Worm (Caenorhabditis elegans): Measurements from ENCODE around the gene fmo-1.

Gene fmo-1

ce11 chrIV:10697022-10697979, 35.6 kb downstream of the fmo-1 start, which contains the start of gene allo-1:
TSS of gene allo-1 (minus strand) at chrIV:10697072.
- TF ChIP-seq unc-130 (tag; optimal IDR thresholded peaks at IDR 0.05) = peak; percentile 86
- no peak for TF ChIP-seq hlh-17 (GFP tag; optimal IDR thresholded peaks at IDR 0.05; ENCODE audit: borderline replicate concordance)
- TF ChIP-seq egl-13 (tag; optimal IDR thresholded peaks at IDR 0.05) = no peak
- no peak for TF ChIP-seq F16B12.6 (tag; optimal IDR thresholded peaks at IDR 0.05)
- no peak for TF ChIP-seq unc-30 (tag; optimal IDR thresholded peaks at IDR 0.05)
- peak; percentile 75 for TF ChIP-seq snu-23 (GFP tag; optimal IDR thresholded peaks at IDR 0.05)
- TF ChIP-seq hlh-4 (tag; optimal IDR thresholded peaks at IDR 0.05) = no peak
- peak; percentile 32 for TF ChIP-seq elt-2 (tag; optimal IDR thresholded peaks at IDR 0.05)
- no peak for TF ChIP-seq vab-15 (tag; optimal IDR thresholded peaks at IDR 0.05)
- TF ChIP-seq fkh-8 (tag; optimal IDR thresholded peaks at IDR 0.05) = peak; percentile 68
- peak; percentile 7; the same call in 1 of the 2 replicates for TF ChIP-seq isw-1 (GFP tag; IDR thresholded peaks at IDR 0.05)
- peak; percentile 52 for TF ChIP-seq hpl-2 (GFP tag; optimal IDR thresholded peaks at IDR 0.05)
- no peak for TF ChIP-seq blmp-1 (tag; optimal IDR thresholded peaks at IDR 0.05)
- TF ChIP-seq rnt-1 (tag; optimal IDR thresholded peaks at IDR 0.05) = peak; percentile 80
- TF ChIP-seq aly-2 (tag; optimal IDR thresholded peaks at IDR 0.05) = no peak
- TF ChIP-seq nhr-28 (tag; optimal IDR thresholded peaks at IDR 0.05) = no peak
- peak; percentile 72 for TF ChIP-seq C16A3.4 (tag; optimal IDR thresholded peaks at IDR 0.05)
- TF ChIP-seq mdl-1 (tag; optimal IDR thresholded peaks at IDR 0.05) = peak in 1 of 2 experiments; percentile 83
- TF ChIP-seq xbp-1 (tag; optimal IDR thresholded peaks at IDR 0.05) = peak; percentile 46
- TF ChIP-seq ces-1 (GFP tag; optimal IDR thresholded peaks at IDR 0.05) = no peak
- peak; percentile 48 for TF ChIP-seq pag-3 (tag; optimal IDR thresholded peaks at IDR 0.05; ENCODE audit: borderline replicate concordance, insufficient read depth)
- TF ChIP-seq unc-98 (GFP tag; IDR thresholded peaks at IDR 0.05) = 0 out of 2 replicates have a peak, but pooled peaks have one; percentile 32
- TF ChIP-seq ceh-63 (GFP tag; optimal IDR thresholded peaks at IDR 0.05) = no peak
- peak; percentile 33 for TF ChIP-seq tbx-2 (tag; optimal IDR thresholded peaks at IDR 0.05)
- TF ChIP-seq ama-1 (optimal IDR thresholded peaks at IDR 0.05) = no peak
- TF ChIP-seq nhr-84 (tag; optimal IDR thresholded peaks at IDR 0.05) = no peak
- peak; percentile 79 to 90 for TF ChIP-seq lin-35 (GFP tag; optimal IDR thresholded peaks at IDR 0.05)
- TF ChIP-seq fos-1 (tag; optimal IDR thresholded peaks at IDR 0.05) = peak; percentile 84
- TF ChIP-seq grh-1 (GFP tag; IDR thresholded peaks at IDR 0.05) = peak; percentile 37
- TF ChIP-seq tlp-1 (tag; optimal IDR thresholded peaks at IDR 0.05) = no peak
- no peak for TF ChIP-seq nhr-237 (tag; optimal IDR thresholded peaks at IDR 0.05)
- peak in 2 of 6 experiments; percentile 46 to 77 for TF ChIP-seq elt-3 (tag; optimal IDR thresholded peaks at IDR 0.05)
- peak; percentile 67 for TF ChIP-seq mep-1 (tag; optimal IDR thresholded peaks at IDR 0.05)
- no peak for TF ChIP-seq sptf-1 (tag; optimal IDR thresholded peaks at IDR 0.05)
- TF ChIP-seq unc-62 (GFP tag; optimal IDR thresholded peaks at IDR 0.05) = no peak
- TF ChIP-seq fkh-4 (tag; optimal IDR thresholded peaks at IDR 0.05; ENCODE audit: borderline replicate concordance) = no peak
- TF ChIP-seq nhr-85 (tag) = peak; percentile 94
- no peak for TF ChIP-seq ztf-4 (tag; optimal IDR thresholded peaks at IDR 0.05)
- no peak for TF ChIP-seq nhr-76 (tag; optimal IDR thresholded peaks at IDR 0.05)
- no peak for TF ChIP-seq ets-5 (GFP tag; IDR thresholded peaks at IDR 0.05)
- peak; percentile 53 for TF ChIP-seq nhr-47 (tag; optimal IDR thresholded peaks at IDR 0.05)
- no peak for TF ChIP-seq lin-15B (tag; optimal IDR thresholded peaks at IDR 0.05)
- TF ChIP-seq efl-1 (optimal IDR thresholded peaks at IDR 0.05) = peak; percentile 65 to 90
- TF ChIP-seq efl-1 (GFP tag; optimal IDR thresholded peaks at IDR 0.05 in 1 of 2) = peak; percentile 90 to 99
- no peak for TF ChIP-seq pqm-1 (tag; optimal IDR thresholded peaks at IDR 0.05)
- TF ChIP-seq nhr-77 (tag; optimal IDR thresholded peaks at IDR 0.05) = peak; percentile 32
- TF ChIP-seq aha-1 (tag; optimal IDR thresholded peaks at IDR 0.05) = no peak
- no peak for TF ChIP-seq C34B4.2 (tag; optimal IDR thresholded peaks at IDR 0.05)
- TF ChIP-seq ceh-82 (tag; optimal IDR thresholded peaks at IDR 0.05) = peak in 1 of 3 experiments; percentile 77
- TF ChIP-seq mef-2 (tag; optimal IDR thresholded peaks at IDR 0.05) = no peak
- peak; percentile 2 for TF ChIP-seq zip-4 (GFP tag; optimal IDR thresholded peaks at IDR 0.05)
- peak; percentile 23 for TF ChIP-seq unc-86 (tag; optimal IDR thresholded peaks at IDR 0.05)

All from whole organism, L1 larva.